Worm (Caenorhabditis elegans): ENCODE measurements around the gene pap-1.

ce11 chrV:10414610-10415009, 27.2 kb upstream of the pap-1 start, which contains the start of gene F15H10.9:
- TF ChIP-seq T22C8.4 (GFP tag; IDR thresholded peaks at IDR 0.05) (no peak), flt-1 (GFP tag; IDR thresholded peaks at IDR 0.05) (no peak), tab-1 (GFP tag; IDR thresholded peaks at IDR 0.05) (no peak), cog-1 (tag; optimal IDR thresholded peaks at IDR 0.05) (no peak), ref-1 (GFP tag; conservative IDR thresholded peaks at IDR 0.05) (no peak), med-1 (GFP tag; optimal IDR thresholded peaks at IDR 0.05; ENCODE audit: insufficient read depth) (no peak), klf-2 (GFP tag; conservative IDR thresholded peaks at IDR 0.05) (no peak), ztf-29 (GFP tag; IDR thresholded peaks at IDR 0.05) (no peak)

Measured in whole organism, midembryonic.